ENCODE assay signal across 4 fruit fly cellular contexts in genomic region chr3L:10536297-10536696, dm6.
TF ChIP-seq lines count a peak whose summit lies in the region.

No protein-coding gene starts in this region.

- TF ChIP-seq CTCF in whole organism, embryonic (GFP tag; optimal IDR thresholded peaks at IDR 0.05; lab: Kevin White, UChicago): no peak

TF ChIP-seq in whole organism, adult, 20 proteins besides CTCF, POLR2A, EP300 and RAD21:
- TF ChIP-seq CG7101 (tag; optimal IDR thresholded peaks at IDR 0.05; lab: Kevin White, UChicago) (no peak), kay (GFP tag; lab: Kevin White, UChicago; ENCODE audit: borderline replicate concordance) (peak; percentile 40)

TF ChIP-seq in whole organism, embryonic, 481 proteins besides CTCF, POLR2A, EP300 and RAD21 (continues in another document):
- TF ChIP-seq CG17359 (tag; optimal IDR thresholded peaks at IDR 0.05; lab: Kevin White, UChicago) (peak; percentile 15), CG1832 (GFP tag; optimal IDR thresholded peaks at IDR 0.05; lab: Kevin White, UChicago) (no peak), CG17829 (tag; optimal IDR thresholded peaks at IDR 0.05; lab: Kevin White, UChicago) (peak; percentile 68), fu2 (GFP tag; optimal IDR thresholded peaks at IDR 0.05; lab: Kevin White, UChicago) (no peak), nmo (GFP tag; optimal IDR thresholded peaks at IDR 0.05; lab: Kevin White, UChicago) (peak; percentile 49), CG17385 (GFP tag; optimal IDR thresholded peaks at IDR 0.05; lab: Kevin White, UChicago) (peak; percentile 23), dmrt99B (tag; optimal IDR thresholded peaks at IDR 0.05; lab: Kevin White, UChicago) (peak; percentile 62), crp (GFP tag; optimal IDR thresholded peaks at IDR 0.05; lab: Kevin White, UChicago) (no peak), Eip74EF (GFP tag; optimal IDR thresholded peaks at IDR 0.05; lab: Kevin White, UChicago) (peak in 1 of 2 experiments; percentile 0), dmrt11E (tag; optimal IDR thresholded peaks at IDR 0.05; lab: Kevin White, UChicago) (peak; percentile 57), CG2712 (tag; optimal IDR thresholded peaks at IDR 0.05; lab: Kevin White, UChicago) (peak; percentile 75), her (GFP tag; optimal IDR thresholded peaks at IDR 0.05; lab: Kevin White, UChicago) (no peak), Hr3 (GFP tag; optimal IDR thresholded peaks at IDR 0.05; lab: Kevin White, UChicago) (peak; percentile 37), fru (optimal IDR thresholded peaks at IDR 0.05; lab: Kevin White, UChicago) (no peak), CG17568 (GFP tag; optimal IDR thresholded peaks at IDR 0.05; lab: Kevin White, UChicago) (no peak), CG18262 (tag; optimal IDR thresholded peaks at IDR 0.05; lab: Kevin White, UChicago) (peak; percentile 67), sisA (GFP tag; IDR thresholded peaks at IDR 0.05; lab: Robert Waterston, UW) (no peak), Abd-B (GFP tag; optimal IDR thresholded peaks at IDR 0.05; lab: Kevin White, UChicago) (peak; percentile 46), crol (GFP tag; IDR thresholded peaks at IDR 0.05; lab: Robert Waterston, UW) (0 out of 2 replicates have a peak, but pooled peaks have one; percentile 6), CG10979 (tag; optimal IDR thresholded peaks at IDR 0.05; lab: Kevin White, UChicago) (peak; percentile 29), pan (optimal IDR thresholded peaks at IDR 0.05; lab: Kevin White, UChicago) (no peak), pan (GFP tag; optimal IDR thresholded peaks at IDR 0.05 in 1 of 2, IDR thresholded peaks at IDR 0.05 in 1 of 2) (peak in 1 of 2 experiments; percentile 18), vvl (GFP tag; IDR thresholded peaks at IDR 0.05; lab: Robert Waterston, UW) (peak; percentile 57; the same call in 1 of the 2 replicates), CG10267 (tag; optimal IDR thresholded peaks at IDR 0.05; lab: Kevin White, UChicago) (peak; percentile 20), jumu (GFP tag; optimal IDR thresholded peaks at IDR 0.05; lab: Kevin White, UChicago) (no peak), Ssrp (tag; optimal IDR thresholded peaks at IDR 0.05; lab: Kevin White, UChicago) (peak; percentile 36), CkIIα-i1 (GFP tag; IDR thresholded peaks at IDR 0.05; lab: Robert Waterston, UW) (no peak), tap (tag; optimal IDR thresholded peaks at IDR 0.05; lab: Kevin White, UChicago) (peak; percentile 7), CG14710 (tag; optimal IDR thresholded peaks at IDR 0.05; lab: Kevin White, UChicago) (peak; percentile 6)

TF ChIP-seq in whole organism, prepupa, 60 proteins besides CTCF, POLR2A, EP300 and RAD21:
- TF ChIP-seq Eip78C (GFP tag; lab: Kevin White, UChicago): peak; percentile 40
- TF ChIP-seq CG4318 (GFP tag; optimal IDR thresholded peaks at IDR 0.05; lab: Kevin White, UChicago): no peak
- peak; percentile 63 for TF ChIP-seq CG15336 (GFP tag; IDR thresholded peaks at IDR 0.05; lab: Robert Waterston, UW)
- peak; percentile 14 for TF ChIP-seq CG32006 (GFP tag; optimal IDR thresholded peaks at IDR 0.05; lab: Kevin White, UChicago)
- peak; percentile 8 for TF ChIP-seq CG6276 (GFP tag; optimal IDR thresholded peaks at IDR 0.05; lab: Kevin White, UChicago)
- 0 out of 3 replicates have a peak, but pooled peaks have one; percentile 39 for TF ChIP-seq eg (GFP tag; IDR thresholded peaks at IDR 0.05; lab: Robert Waterston, UW)
- TF ChIP-seq CG8119 (GFP tag; IDR thresholded peaks at IDR 0.05; lab: Robert Waterston, UW): peak; percentile 49; the same call in 1 of the 3 replicates
- no peak for TF ChIP-seq acj6 (GFP tag; optimal IDR thresholded peaks at IDR 0.05; lab: Kevin White, UChicago)
- TF ChIP-seq salr (GFP tag; optimal IDR thresholded peaks at IDR 0.05; lab: Kevin White, UChicago): peak in 1 of 2 experiments; percentile 9
- no peak for TF ChIP-seq Ets21C (GFP tag; optimal IDR thresholded peaks at IDR 0.05; lab: Kevin White, UChicago)

TF ChIP-seq in whole organism, pupa, 21 proteins besides CTCF, POLR2A, EP300 and RAD21:
- peak; percentile 47; the same call in 1 of the 2 replicates for TF ChIP-seq CG32121 (GFP tag; IDR thresholded peaks at IDR 0.05; lab: Robert Waterston, UW)
- TF ChIP-seq CG8301 (tag; optimal IDR thresholded peaks at IDR 0.05; lab: Kevin White, UChicago): no peak
- TF ChIP-seq CG13204 (GFP tag; optimal IDR thresholded peaks at IDR 0.05; lab: Kevin White, UChicago): no peak
